Fruit fly (Drosophila melanogaster) whole organism, embryonic: ENCODE results near the gene CG44837.

Experiments used
- Antp ChIP-seq: fragments of 200-800 bp; sonication (Bioruptor generic); optimal IDR thresholded peaks from 3 replicates; lab custom pipeline; 2016; ENCODE audit warnings: missing biosample characterization, missing genetic modification characterization
- Awh ChIP-seq: fragments of 200-800 bp; sonication (Bioruptor generic); IDR thresholded peaks from 2 replicates; pipeline ENCODE4, ENCODE4 v1.3.6; 2022; ENCODE audit warnings: missing biosample characterization, missing genetic modification characterization
- Bgb ChIP-seq: fragments of 200-800 bp; sonication (Bioruptor generic); IDR thresholded peaks from 2 replicates; pipeline ENCODE4 v1.3.6; 2022; ENCODE audit warnings: missing biosample characterization, missing genetic modification characterization; ENCODE audit not compliant: partially characterized antibody
- C15 ChIP-seq: fragments of 200-800 bp; sonication (Bioruptor generic); IDR thresholded peaks from 3 replicates; pipeline ENCODE4 v1.3.6; 2022; ENCODE audit warnings: missing biosample characterization, missing genetic modification characterization
- CG11398 ChIP-seq: fragments of 200-800 bp; sonication (Bioruptor generic); optimal IDR thresholded peaks from 2 replicates; lab custom pipeline; 2016; ENCODE audit warnings: missing biosample characterization, missing genetic modification characterization
- CG13287 ChIP-seq: fragments of 200-800 bp; sonication (Bioruptor generic); IDR thresholded peaks from 2 replicates; pipeline ENCODE4 v1.3.6; 2022; ENCODE audit warnings: missing biosample characterization, missing genetic modification characterization; ENCODE audit not compliant: partially characterized antibody
- CG15269 ChIP-seq: fragments of 200-800 bp; sonication (Bioruptor generic); optimal IDR thresholded peaks from 2 replicates; lab custom pipeline; 2018; ENCODE audit warnings: missing biosample characterization, mild to moderate bottlenecking, missing genetic modification characterization, moderate library complexity
- CG16815 ChIP-seq: fragments of 200-800 bp; sonication (Bioruptor generic); optimal IDR thresholded peaks from 3 replicates; lab custom pipeline; 2017; ENCODE audit warnings: missing biosample characterization, mild to moderate bottlenecking, missing genetic modification characterization
- CG17802 ChIP-seq: fragments of 200-800 bp; sonication (Bioruptor generic); optimal IDR thresholded peaks from 2 replicates; lab custom pipeline; 2018; ENCODE audit warnings: missing biosample characterization, mild to moderate bottlenecking, missing genetic modification characterization, moderate library complexity
- CG18764 ChIP-seq: fragments of 200-800 bp; sonication (Bioruptor generic); optimal IDR thresholded peaks from 3 replicates; lab custom pipeline; 2016; ENCODE audit warnings: missing biosample characterization, missing genetic modification characterization
- CG2129 ChIP-seq: fragments of 200-800 bp; sonication (Bioruptor generic); IDR thresholded peaks from 2 replicates; pipeline ENCODE4 v1.3.6; 2022; ENCODE audit warnings: missing biosample characterization, missing genetic modification characterization; ENCODE audit not compliant: partially characterized antibody
- CG2889 ChIP-seq: fragments of 200-800 bp; sonication (Bioruptor generic); IDR thresholded peaks from 3 replicates; pipeline ENCODE4 v1.3.6; 2022; ENCODE audit warnings: missing biosample characterization, missing genetic modification characterization
- CG32767 ChIP-seq: fragments of 200-800 bp; sonication (Bioruptor generic); IDR thresholded peaks from 2 replicates; pipeline ENCODE4 v1.3.6; 2022; ENCODE audit warnings: missing biosample characterization, missing genetic modification characterization
- CG34376 ChIP-seq: fragments of 200-800 bp; sonication (Bioruptor generic); optimal IDR thresholded peaks from 2 replicates; lab custom pipeline; 2018; ENCODE audit warnings: missing biosample characterization, mild to moderate bottlenecking, missing genetic modification characterization
- CG4360 ChIP-seq: fragments of 200-800 bp; sonication (Bioruptor generic); IDR thresholded peaks from 2 replicates; pipeline ENCODE4 v1.3.6; 2022; ENCODE audit warnings: missing biosample characterization, missing genetic modification characterization
- CG4730 ChIP-seq: fragments of 200-800 bp; sonication (Bioruptor generic); IDR thresholded peaks from 2 replicates; pipeline ENCODE4 v1.3.6; 2022; ENCODE audit warnings: missing biosample characterization, missing genetic modification characterization
- CG5180 ChIP-seq: fragments of 200-800 bp; sonication (Bioruptor generic); optimal IDR thresholded peaks from 3 replicates; lab custom pipeline; 2017; ENCODE audit warnings: missing biosample characterization, missing genetic modification characterization, mild to moderate bottlenecking, moderate library complexity, missing genetic modification reagents
- CG6254 ChIP-seq: fragments of 200-800 bp; sonication (Bioruptor generic); optimal IDR thresholded peaks from 3 replicates; lab custom pipeline; 2017; ENCODE audit warnings: mild to moderate bottlenecking, missing biosample characterization, missing genetic modification reagents, missing genetic modification characterization
- CG6272 ChIP-seq: fragments of 200-800 bp; sonication (Bioruptor generic); IDR thresholded peaks from 2 replicates; pipeline ENCODE4 v1.3.6; 2022; ENCODE audit warnings: missing biosample characterization, missing genetic modification characterization
- CG6683 ChIP-seq: fragments of 200-800 bp; sonication (Bioruptor generic); optimal IDR thresholded peaks from 2 replicates; lab custom pipeline; 2017; ENCODE audit warnings: missing biosample characterization, mild to moderate bottlenecking, missing genetic modification characterization, missing genetic modification reagents
- CG7271 ChIP-seq: fragments of 200-800 bp; sonication (Bioruptor generic); optimal IDR thresholded peaks from 2 replicates; lab custom pipeline; 2018; ENCODE audit warnings: missing biosample characterization, mild to moderate bottlenecking, missing genetic modification characterization, moderate library complexity
- CG8359 ChIP-seq: fragments of 200-800 bp; sonication (Bioruptor generic); optimal IDR thresholded peaks from 2 replicates; lab custom pipeline; 2017; ENCODE audit warnings: missing biosample characterization, mild to moderate bottlenecking, missing genetic modification characterization, borderline replicate concordance
- CG9876 ChIP-seq: fragments of 200-800 bp; sonication (Bioruptor generic); optimal IDR thresholded peaks from 2 replicates; lab custom pipeline; 2016; ENCODE audit warnings: missing biosample characterization, missing genetic modification characterization
- CkIIα-i1 ChIP-seq: fragments of 200-800 bp; sonication (Bioruptor generic); IDR thresholded peaks from 2 replicates; pipeline ENCODE4 v1.3.6; 2022; ENCODE audit warnings: missing biosample characterization, missing genetic modification characterization
- CoRest ChIP-seq: fragments of 200-800 bp; sonication (Bioruptor generic); optimal IDR thresholded peaks from 3 replicates; lab custom pipeline; 2018; ENCODE audit warnings: missing biosample characterization, mild to moderate bottlenecking, missing genetic modification characterization, moderate library complexity
- Dbx ChIP-seq: fragments of 200-800 bp; sonication (Bioruptor generic); IDR thresholded peaks from 3 replicates; pipeline ENCODE4 v1.3.6; 2022; ENCODE audit warnings: missing biosample characterization, missing genetic modification characterization
- Elba2 ChIP-seq: fragments of 200-800 bp; sonication (Bioruptor generic); optimal IDR thresholded peaks from 3 replicates; lab custom pipeline; 2016; ENCODE audit warnings: missing biosample characterization, missing genetic modification characterization
- HLH3B ChIP-seq: fragments of 200-800 bp; sonication (Bioruptor generic); IDR thresholded peaks from 2 replicates; pipeline ENCODE4 v1.3.6; 2022; ENCODE audit warnings: missing biosample characterization, missing genetic modification characterization
- Jarid2 ChIP-seq: fragments of 200-800 bp; sonication (Bioruptor generic); optimal IDR thresholded peaks from 3 replicates; lab custom pipeline; 2017; ENCODE audit warnings: mild to moderate bottlenecking, missing biosample characterization, missing genetic modification reagents, missing genetic modification characterization
- Myb ChIP-seq: fragments of 200-800 bp; sonication (Bioruptor generic); optimal IDR thresholded peaks from 2 replicates; lab custom pipeline; 2016; ENCODE audit warnings: missing biosample characterization, missing genetic modification characterization
- NfI ChIP-seq: fragments of 200-800 bp; sonication (Bioruptor generic); optimal IDR thresholded peaks from 3 replicates; lab custom pipeline; 2018; ENCODE audit warnings: missing biosample characterization, mild to moderate bottlenecking, missing genetic modification characterization, moderate library complexity
- TFAM ChIP-seq: fragments of 200-800 bp; sonication (Bioruptor generic); optimal IDR thresholded peaks from 2 replicates; lab custom pipeline; 2017; ENCODE audit warnings: missing biosample characterization, missing genetic modification characterization, inconsistent platforms
- bbx ChIP-seq: fragments of 200-800 bp; sonication (Bioruptor generic); IDR thresholded peaks from 2 replicates; pipeline ENCODE4 v1.3.6; 2022; ENCODE audit warnings: missing biosample characterization, missing genetic modification characterization; ENCODE audit not compliant: partially characterized antibody
- bowl ChIP-seq: fragments of 200-800 bp; sonication (Bioruptor generic); IDR thresholded peaks from 2 replicates; pipeline ENCODE4 v1.3.6; 2022; ENCODE audit warnings: missing biosample characterization, missing genetic modification characterization
- cg ChIP-seq: fragments of 200-800 bp; sonication (Bioruptor generic); optimal IDR thresholded peaks from 3 replicates; lab custom pipeline; 2019; ENCODE audit warnings: missing biosample characterization, mild to moderate bottlenecking, missing genetic modification characterization, moderate library complexity
- chinmo ChIP-seq: fragments of 200-800 bp; sonication (Bioruptor generic); IDR thresholded peaks from 4 replicates; pipeline ENCODE4 v1.3.6; 2022; ENCODE audit warnings: missing biosample characterization, missing genetic modification characterization; ENCODE audit not compliant: partially characterized antibody
- crc ChIP-seq: fragments of 200-800 bp; sonication (Bioruptor generic); optimal IDR thresholded peaks from 2 replicates; lab custom pipeline; 2016; ENCODE audit warnings: missing biosample characterization, missing genetic modification characterization
- da ChIP-seq: fragments of 200-800 bp; sonication (Bioruptor generic); optimal IDR thresholded peaks from 2 replicates; lab custom pipeline; 2016; ENCODE audit warnings: missing biosample characterization, missing genetic modification characterization
- dmrt11E ChIP-seq: fragments of 200-800 bp; sonication (Bioruptor generic); optimal IDR thresholded peaks from 3 replicates; lab custom pipeline; 2018; ENCODE audit warnings: missing biosample characterization, mild to moderate bottlenecking, missing genetic modification characterization, moderate library complexity
- fd64A ChIP-seq: fragments of 200-800 bp; sonication (Bioruptor generic); optimal IDR thresholded peaks from 3 replicates; lab custom pipeline; 2018; ENCODE audit warnings: missing biosample characterization, mild to moderate bottlenecking, missing genetic modification characterization
- ham ChIP-seq: fragments of 200-800 bp; sonication (Bioruptor generic); IDR thresholded peaks from 2 replicates; pipeline ENCODE4 v1.3.6; 2022; ENCODE audit warnings: missing biosample characterization, missing genetic modification characterization
- insv ChIP-seq, 2 experiments: fragments of 200-800 bp; sonication (Bioruptor generic); optimal IDR thresholded peaks; 3 replicates each; lab custom pipeline; 2016 to 2018; ENCODE audit warnings: missing biosample characterization in 2 of 2, missing genetic modification characterization in 2 of 2
- jumu ChIP-seq: fragments of 200-800 bp; sonication (Bioruptor generic); optimal IDR thresholded peaks from 3 replicates; lab custom pipeline; 2016; ENCODE audit warnings: missing biosample characterization, missing genetic modification characterization
- mam ChIP-seq: fragments of 200-800 bp; sonication (Bioruptor generic); optimal IDR thresholded peaks from 3 replicates; lab custom pipeline; 2016; ENCODE audit warnings: missing biosample characterization, missing genetic modification characterization
- nerfin-2 ChIP-seq: fragments of 200-800 bp; sonication (Bioruptor generic); IDR thresholded peaks from 2 replicates; pipeline ENCODE4 v1.3.6; 2022; ENCODE audit warnings: missing biosample characterization, missing genetic modification characterization; ENCODE audit not compliant: partially characterized antibody
- onecut ChIP-seq: fragments of 200-800 bp; sonication (Bioruptor generic); IDR thresholded peaks from 2 replicates; pipeline ENCODE4 v1.3.6; 2022; ENCODE audit warnings: missing biosample characterization, missing genetic modification characterization
- otp ChIP-seq: fragments of 200-800 bp; sonication (Bioruptor generic); IDR thresholded peaks from 3 replicates; pipeline ENCODE4, ENCODE4 v1.3.6; 2022; ENCODE audit warnings: missing biosample characterization, missing genetic modification characterization
- sqz ChIP-seq: fragments of 200-800 bp; sonication (Bioruptor generic); optimal IDR thresholded peaks from 3 replicates; lab custom pipeline; 2018; ENCODE audit warnings: missing biosample characterization, mild to moderate bottlenecking, missing genetic modification characterization
- z ChIP-seq: fragments of 200-800 bp; sonication (Bioruptor generic); IDR thresholded peaks from 3 replicates; pipeline ENCODE4 v1.3.6; 2022; ENCODE audit warnings: missing biosample characterization, missing genetic modification characterization
- zen2 ChIP-seq: fragments of 200-800 bp; sonication (Bioruptor generic); IDR thresholded peaks from 3 replicates; pipeline ENCODE4 v1.3.6; 2022; ENCODE audit warnings: missing biosample characterization, missing genetic modification characterization; ENCODE audit not compliant: partially characterized antibody

The CG44837 gene

DNA sequence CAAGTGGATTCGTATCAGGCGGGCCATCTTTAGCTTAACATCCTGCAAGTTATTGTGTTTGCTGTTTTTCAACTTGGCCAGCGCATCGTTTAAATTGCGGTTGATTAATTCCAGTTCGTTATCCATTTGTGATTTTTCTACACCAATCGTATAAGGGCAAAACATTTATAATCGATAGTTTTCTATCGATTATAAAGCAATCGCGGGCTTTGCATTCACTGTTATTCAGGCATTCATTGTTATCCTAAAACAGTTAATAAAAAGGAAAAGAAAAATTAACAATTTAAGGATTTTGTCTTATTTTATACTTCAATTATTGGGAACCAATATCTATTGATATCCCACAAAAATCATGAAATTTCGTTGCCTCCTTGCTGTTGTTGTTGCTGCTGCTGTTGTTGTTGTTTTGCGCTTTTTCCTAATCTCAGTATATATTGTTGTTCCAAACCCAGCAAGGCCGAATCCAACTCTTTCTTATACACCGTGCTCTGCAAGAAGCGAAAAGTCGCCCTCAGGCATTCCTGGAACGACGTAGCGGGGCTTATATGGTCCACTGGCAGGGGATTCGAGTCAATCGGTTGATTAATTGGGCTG lies 113.0 kb downstream of the CG44837 start, which contains the start of gene CG32095 (continued):
- no peak for TF ChIP-seq CG8359 (GFP tag; lab: Kevin White, UChicago)
- TF ChIP-seq da (GFP tag; lab: Kevin White, UChicago), result no peak
- TF ChIP-seq mam (GFP tag; lab: Kevin White, UChicago), result no peak
- TF ChIP-seq CG11398, result no peak
- TF ChIP-seq CG4360 (GFP tag; lab: Robert Waterston, UW), result peak; percentile 76
- TF ChIP-seq CG6272, result no peak
- TF ChIP-seq CG34376 (GFP tag; lab: Kevin White, UChicago), result no peak
- TF ChIP-seq CG5180, result no peak
- TF ChIP-seq crc (GFP tag; lab: Kevin White, UChicago), result no peak
- no peak for TF ChIP-seq dmrt11E (tag; lab: Kevin White, UChicago)
- no peak for TF ChIP-seq CG4730 (GFP tag; lab: Robert Waterston, UW)
- no peak for TF ChIP-seq onecut (GFP tag; lab: Robert Waterston, UW)
- TF ChIP-seq CG32767 (GFP tag; lab: Robert Waterston, UW), result no peak
- no peak for TF ChIP-seq TFAM (GFP tag; lab: Kevin White, UChicago)
- peak; percentile 82 for TF ChIP-seq bbx (GFP tag; lab: Robert Waterston, UW)
- peak; percentile 90 for TF ChIP-seq CG13287
- no peak for TF ChIP-seq insv (GFP tag; optimal IDR thresholded peaks at IDR 0.05; lab: Kevin White, UChicago)
- no peak for TF ChIP-seq ham (GFP tag; lab: Robert Waterston, UW)
- peak; percentile 79 for TF ChIP-seq Bgb
- TF ChIP-seq nerfin-2 (GFP tag; lab: Robert Waterston, UW), result peak; percentile 60; the same call in 1 of the 2 replicates
- TF ChIP-seq Dbx, result no peak
- TF ChIP-seq CG6683 (GFP tag; lab: Kevin White, UChicago), result no peak
- 0 out of 4 replicates have a peak, but pooled peaks have one; percentile 14 for TF ChIP-seq chinmo (GFP tag; lab: Robert Waterston, UW)
- peak; percentile 34 for TF ChIP-seq Myb (GFP tag; lab: Kevin White, UChicago)
- TF ChIP-seq zen2 (GFP tag; lab: Robert Waterston, UW), result peak; percentile 75
- TF ChIP-seq CG7271 (tag; lab: Kevin White, UChicago), result no peak
- TF ChIP-seq fd64A, result no peak
- no peak for TF ChIP-seq NfI
- TF ChIP-seq otp (GFP tag; lab: Robert Waterston, UW), result no peak
- TF ChIP-seq CG9876 (GFP tag; lab: Kevin White, UChicago), result no peak
- TF ChIP-seq CoRest (tag; lab: Kevin White, UChicago), result no peak
- TF ChIP-seq CG18764, result no peak
- TF ChIP-seq HLH3B (GFP tag; lab: Robert Waterston, UW), result no peak
- no peak for TF ChIP-seq bowl (GFP tag; lab: Robert Waterston, UW)
- no peak for TF ChIP-seq CG6254 (GFP tag; lab: Kevin White, UChicago)
- no peak for TF ChIP-seq sqz (GFP tag; lab: Kevin White, UChicago)
- TF ChIP-seq Antp (GFP tag; lab: Kevin White, UChicago), result no peak
- TF ChIP-seq CG17802, result no peak
- TF ChIP-seq CG16815 (GFP tag; lab: Kevin White, UChicago), result no peak
- TF ChIP-seq CG2129 (GFP tag; lab: Robert Waterston, UW), result peak; percentile 53
- no peak for TF ChIP-seq z
- TF ChIP-seq CG15269 (tag; lab: Kevin White, UChicago), result no peak
- TF ChIP-seq C15 (GFP tag; lab: Robert Waterston, UW), result no peak
- no peak for TF ChIP-seq Awh (GFP tag; lab: Robert Waterston, UW)
- no peak for TF ChIP-seq CG2889 (GFP tag; lab: Robert Waterston, UW)
- TF ChIP-seq jumu, result no peak
- TF ChIP-seq Jarid2 (GFP tag; lab: Kevin White, UChicago), result no peak
- TF ChIP-seq Elba2 (GFP tag; lab: Kevin White, UChicago), result no peak
- no peak for TF ChIP-seq cg (GFP tag; lab: Kevin White, UChicago)
- no peak for TF ChIP-seq CkIIα-i1
